Worm (Caenorhabditis elegans): ENCODE data around the gene B0304.4.
A peak's percentile ranks its signal among the peaks of the same experiment; 100 is the strongest.

ce11 chrII:4495844-4496243, 27.2 kb downstream of the B0304.4 start:
- TF ChIP-seq efl-1 (optimal IDR thresholded peaks at IDR 0.05) (no peak), efl-1 (GFP tag; optimal IDR thresholded peaks at IDR 0.05 in 1 of 2) (no peak), nhr-20 (tag; optimal IDR thresholded peaks at IDR 0.05) (no peak), zag-1 (tag; optimal IDR thresholded peaks at IDR 0.05) (no peak), nhr-77 (tag; optimal IDR thresholded peaks at IDR 0.05) (no peak), egl-13 (tag; optimal IDR thresholded peaks at IDR 0.05) (no peak), lsy-2 (tag; optimal IDR thresholded peaks at IDR 0.05) (no peak), elt-2 (tag; optimal IDR thresholded peaks at IDR 0.05) (peak; percentile 13), lin-39 (tag; optimal IDR thresholded peaks at IDR 0.05) (no peak), jun-1 (tag; optimal IDR thresholded peaks at IDR 0.05) (no peak), elt-3 (tag; optimal IDR thresholded peaks at IDR 0.05) (no peak)

Data from whole organism, L1 larva.